Fruit fly (Drosophila melanogaster) whole organism, embryonic: ENCODE measurements around the gene CG18213.
A peak's percentile ranks its signal among the peaks of the same experiment; 100 is the strongest.

Experiments
- Ada2b ChIP-seq: fragments of 200-800 bp; sonication (Bioruptor generic); IDR thresholded peaks from 2 replicates; pipeline ENCODE4 v1.3.6; 2022; ENCODE audit warnings: missing biosample characterization, missing genetic modification characterization
- Asciz ChIP-seq: fragments of 200-800 bp; sonication (Bioruptor generic); optimal IDR thresholded peaks from 2 replicates; lab custom pipeline; 2017; ENCODE audit warnings: missing biosample characterization, mild to moderate bottlenecking, missing genetic modification characterization, missing genetic modification reagents
- CG12219 ChIP-seq: fragments of 200-800 bp; sonication (Bioruptor generic); optimal IDR thresholded peaks from 3 replicates; lab custom pipeline; 2018; ENCODE audit warnings: missing biosample characterization, mild to moderate bottlenecking, missing genetic modification characterization
- CG12659 ChIP-seq: fragments of 200-800 bp; sonication (Bioruptor generic); optimal IDR thresholded peaks from 3 replicates; lab custom pipeline; 2017; ENCODE audit warnings: mild to moderate bottlenecking, missing biosample characterization, missing genetic modification reagents, missing genetic modification characterization
- CG12942 ChIP-seq: fragments of 200-800 bp; sonication (Bioruptor generic); optimal IDR thresholded peaks from 3 replicates; lab custom pipeline; 2016; ENCODE audit warnings: missing biosample characterization, missing genetic modification characterization
- CG13424 ChIP-seq: fragments of 200-800 bp; sonication (Bioruptor generic); optimal IDR thresholded peaks from 2 replicates; lab custom pipeline; 2019; ENCODE audit warnings: missing biosample characterization, mild to moderate bottlenecking, missing genetic modification characterization, moderate library complexity
- CG14014 ChIP-seq: fragments of 200-800 bp; sonication (Bioruptor generic); IDR thresholded peaks from 2 replicates; pipeline ENCODE4 v1.3.6; 2022; ENCODE audit warnings: missing biosample characterization, missing genetic modification characterization
- CG18011 ChIP-seq: fragments of 200-800 bp; sonication (Bioruptor generic); optimal IDR thresholded peaks from 2 replicates; lab custom pipeline; 2017; ENCODE audit warnings: missing biosample characterization, missing genetic modification characterization, mild to moderate bottlenecking, moderate library complexity, missing genotype
- CG2120 ChIP-seq: fragments of 200-800 bp; sonication (Bioruptor generic); optimal IDR thresholded peaks from 3 replicates; lab custom pipeline; 2016; ENCODE audit warnings: missing biosample characterization, missing genetic modification characterization
- CG3407 ChIP-seq: fragments of 200-800 bp; sonication (Bioruptor generic); optimal IDR thresholded peaks from 2 replicates; lab custom pipeline; 2018; ENCODE audit warnings: missing biosample characterization, mild to moderate bottlenecking, missing genetic modification characterization
- CG34422 ChIP-seq: fragments of 200-800 bp; sonication (Bioruptor generic); IDR thresholded peaks from 3 replicates; pipeline ENCODE4 v1.3.6; 2022; ENCODE audit warnings: missing biosample characterization, missing genetic modification characterization
- CG3847 ChIP-seq: fragments of 200-800 bp; sonication (Bioruptor generic); IDR thresholded peaks from 2 replicates; pipeline ENCODE4 v1.3.6; 2022; ENCODE audit warnings: missing biosample characterization, missing genetic modification characterization
- CG4424 ChIP-seq: fragments of 200-800 bp; sonication (Bioruptor generic); optimal IDR thresholded peaks from 3 replicates; lab custom pipeline; 2016; ENCODE audit warnings: missing biosample characterization, missing genetic modification characterization
- CG4820 ChIP-seq: fragments of 200-800 bp; sonication (Bioruptor generic); optimal IDR thresholded peaks from 3 replicates; lab custom pipeline; 2016; ENCODE audit warnings: missing biosample characterization, missing genetic modification characterization
- CG6854 ChIP-seq: fragments of 200-800 bp; sonication (Bioruptor generic); optimal IDR thresholded peaks from 3 replicates; lab custom pipeline; 2017; ENCODE audit warnings: missing biosample characterization, mild to moderate bottlenecking, missing genetic modification characterization
- Deaf1 ChIP-seq: fragments of 200-800 bp; optimal IDR thresholded peaks from 3 replicates; lab custom pipeline; 2019; ENCODE audit warnings: missing biosample characterization, mild to moderate bottlenecking, missing genetic modification characterization, moderate library complexity
- Dek ChIP-seq: fragments of 200-800 bp; sonication (Bioruptor generic); optimal IDR thresholded peaks from 3 replicates; lab custom pipeline; 2019; ENCODE audit warnings: missing biosample characterization, mild to moderate bottlenecking, missing genetic modification characterization, moderate library complexity
- Dref ChIP-seq: fragments of 200-800 bp; sonication (Bioruptor generic); IDR thresholded peaks from 2 replicates; pipeline ENCODE4 v1.3.6; 2022; ENCODE audit warnings: missing biosample characterization, missing genetic modification characterization
- HmgZ ChIP-seq: fragments of 200-800 bp; sonication (Bioruptor generic); optimal IDR thresholded peaks from 2 replicates; lab custom pipeline; 2018; ENCODE audit warnings: missing biosample characterization, mild to moderate bottlenecking, missing genetic modification characterization
- Hr3 ChIP-seq: fragments of 200-800 bp; sonication (Bioruptor generic); optimal IDR thresholded peaks from 3 replicates; lab custom pipeline; 2016; ENCODE audit warnings: missing biosample characterization, missing genetic modification characterization
- Jarid2 ChIP-seq: fragments of 200-800 bp; sonication (Bioruptor generic); optimal IDR thresholded peaks from 3 replicates; lab custom pipeline; 2017; ENCODE audit warnings: mild to moderate bottlenecking, missing biosample characterization, missing genetic modification reagents, missing genetic modification characterization
- Kr ChIP-seq: fragments of 200-800 bp; sonication (Bioruptor generic); optimal IDR thresholded peaks from 2 replicates; lab custom pipeline; 2017; ENCODE audit warnings: missing biosample characterization, mild to moderate bottlenecking, missing genetic modification characterization
- NC2β ChIP-seq: fragments of 200-800 bp; sonication (Bioruptor generic); optimal IDR thresholded peaks from 2 replicates; lab custom pipeline; 2016; ENCODE audit warnings: missing biosample characterization, missing genetic modification characterization
- NFAT ChIP-seq: fragments of 200-800 bp; sonication (Bioruptor generic); IDR thresholded peaks from 2 replicates; pipeline ENCODE4 v1.3.6; 2022; ENCODE audit warnings: missing biosample characterization, missing genetic modification characterization
- Nf-YC ChIP-seq: fragments of 200-800 bp; optimal IDR thresholded peaks from 3 replicates; lab custom pipeline; 2019; ENCODE audit warnings: missing biosample characterization, mild to moderate bottlenecking, missing genetic modification characterization, moderate library complexity
- Poxn ChIP-seq: fragments of 200-800 bp; sonication (Bioruptor generic); IDR thresholded peaks from 2 replicates; pipeline ENCODE4 v1.3.6; 2022; ENCODE audit warnings: missing biosample characterization, missing genetic modification characterization
- Spps ChIP-seq: fragments of 200-800 bp; sonication (Bioruptor generic); optimal IDR thresholded peaks from 2 replicates; lab custom pipeline; 2018; ENCODE audit warnings: missing biosample characterization, mild to moderate bottlenecking, missing genetic modification characterization
- Xrp1 ChIP-seq: fragments of 200-800 bp; sonication (Bioruptor generic); IDR thresholded peaks from 2 replicates; pipeline ENCODE4 v1.3.6; 2022; ENCODE audit warnings: missing biosample characterization, missing genetic modification characterization
- amos ChIP-seq: fragments of 200-800 bp; sonication (Bioruptor generic); IDR thresholded peaks from 2 replicates; pipeline ENCODE4 v1.3.6; 2022; ENCODE audit warnings: missing biosample characterization, missing genetic modification characterization; ENCODE audit not compliant: partially characterized antibody
- bowl ChIP-seq: fragments of 200-800 bp; sonication (Bioruptor generic); IDR thresholded peaks from 2 replicates; pipeline ENCODE4 v1.3.6; 2022; ENCODE audit warnings: missing biosample characterization, missing genetic modification characterization
- dmrt99B ChIP-seq: fragments of 200-800 bp; sonication (Bioruptor generic); optimal IDR thresholded peaks from 2 replicates; lab custom pipeline; 2018; ENCODE audit warnings: missing biosample characterization, mild to moderate bottlenecking, missing genetic modification characterization, moderate library complexity
- emc ChIP-seq: fragments of 200-800 bp; sonication (Bioruptor generic); optimal IDR thresholded peaks from 2 replicates; lab custom pipeline; 2016; ENCODE audit warnings: missing biosample characterization, missing genetic modification characterization
- ftz-f1 ChIP-seq: fragments of 200-800 bp; sonication (Bioruptor generic); optimal IDR thresholded peaks from 2 replicates; lab custom pipeline; 2016; ENCODE audit warnings: missing biosample characterization, missing genetic modification characterization
- gce ChIP-seq: fragments of 200-800 bp; sonication (Bioruptor generic); IDR thresholded peaks from 3 replicates; pipeline ENCODE4 v1.3.6; 2022; ENCODE audit warnings: missing biosample characterization, missing genetic modification characterization
- her ChIP-seq: fragments of 200-800 bp; sonication (Bioruptor generic); optimal IDR thresholded peaks from 2 replicates; lab custom pipeline; 2016; ENCODE audit warnings: missing biosample characterization, missing genetic modification characterization
- lmd ChIP-seq: fragments of 200-800 bp; sonication (Bioruptor generic); IDR thresholded peaks from 2 replicates; pipeline ENCODE4 v1.3.6; 2022; ENCODE audit warnings: missing biosample characterization, missing genetic modification characterization
- mirr ChIP-seq: fragments of 200-800 bp; sonication (Bioruptor generic); optimal IDR thresholded peaks from 3 replicates; lab custom pipeline; 2018; ENCODE audit warnings: missing biosample characterization, mild to moderate bottlenecking, missing genetic modification characterization
- nerfin-1 ChIP-seq: fragments of 200-800 bp; sonication (Bioruptor generic); optimal IDR thresholded peaks from 3 replicates; lab custom pipeline; 2019; ENCODE audit warnings: missing biosample characterization, mild to moderate bottlenecking, missing genetic modification characterization, moderate library complexity
- otp ChIP-seq: fragments of 200-800 bp; sonication (Bioruptor generic); IDR thresholded peaks from 3 replicates; pipeline ENCODE4, ENCODE4 v1.3.6; 2022; ENCODE audit warnings: missing biosample characterization, missing genetic modification characterization
- p53 ChIP-seq: fragments of 200-800 bp; sonication (Bioruptor generic); optimal IDR thresholded peaks from 2 replicates; lab custom pipeline; 2016; ENCODE audit warnings: missing biosample characterization, missing genetic modification characterization
- pfk ChIP-seq: fragments of 200-800 bp; sonication (Bioruptor generic); optimal IDR thresholded peaks from 2 replicates; lab custom pipeline; 2018; ENCODE audit warnings: missing biosample characterization, mild to moderate bottlenecking, missing genetic modification characterization, moderate library complexity
- pho ChIP-seq: fragments of 200-800 bp; sonication (Bioruptor generic); optimal IDR thresholded peaks from 2 replicates; lab custom pipeline; 2016; ENCODE audit warnings: missing biosample characterization, missing genetic modification characterization
- pita ChIP-seq: fragments of 200-800 bp; sonication (Bioruptor generic); optimal IDR thresholded peaks from 2 replicates; lab custom pipeline; 2017; ENCODE audit warnings: missing biosample characterization, mild to moderate bottlenecking, missing genetic modification characterization
- rib ChIP-seq: fragments of 200-800 bp; sonication (Bioruptor generic); IDR thresholded peaks from 2 replicates; pipeline ENCODE4 v1.3.6; 2022; ENCODE audit warnings: missing biosample characterization, missing genetic modification characterization
- row ChIP-seq: fragments of 200-800 bp; sonication (Bioruptor generic); IDR thresholded peaks from 3 replicates; pipeline ENCODE4 v1.3.6; 2022; ENCODE audit warnings: missing biosample characterization, missing genetic modification characterization
- sc ChIP-seq, 3 experiments: fragments of >200 bp in 2 of 3; fragments of 200-800 bp in 1 of 3; sonication (Bioruptor generic) in 1 of 3; optimal IDR thresholded peaks; 2 replicates in 2 of 3; 3 replicates in 1 of 3; lab custom pipeline; 2017; ENCODE audit warnings: mild to moderate bottlenecking in 1 of 3, missing biosample characterization in 1 of 3, missing genetic modification characterization in 1 of 3, missing genetic modification reagents in 1 of 3
- tio ChIP-seq: fragments of 200-800 bp; sonication (Bioruptor generic); optimal IDR thresholded peaks from 2 replicates; lab custom pipeline; 2017; ENCODE audit warnings: missing biosample characterization, missing genetic modification characterization, inconsistent platforms
- vnd ChIP-seq: fragments of 200-800 bp; sonication (Bioruptor generic); IDR thresholded peaks from 3 replicates; pipeline ENCODE4 v1.3.6; 2022; ENCODE audit warnings: missing biosample characterization, missing genetic modification characterization; ENCODE audit not compliant: partially characterized antibody
- vvl ChIP-seq: fragments of 200-800 bp; sonication (Bioruptor generic); IDR thresholded peaks from 2 replicates; pipeline ENCODE4 v1.3.6; 2022; ENCODE audit warnings: missing biosample characterization, missing genetic modification characterization
- wdn ChIP-seq: fragments of 200-800 bp; sonication (Bioruptor generic); IDR thresholded peaks from 2 replicates; pipeline ENCODE4 v1.3.6; 2022; ENCODE audit warnings: missing biosample characterization, missing genetic modification characterization

The CG18213 gene

dm6 chr3R:16987220-16987923 lies 52.6 kb downstream of the CG18213 start, which contains the start of gene CG18622 (continued):
- TF ChIP-seq Kr (GFP tag; lab: Kevin White, UChicago) (no peak), dmrt99B (no peak), CG34422 (GFP tag; lab: Robert Waterston, UW) (peak; percentile 34; the same call in 1 of the 3 replicates), otp (GFP tag; lab: Robert Waterston, UW) (no peak), CG3847 (GFP tag; lab: Robert Waterston, UW) (no peak), emc (GFP tag; lab: Kevin White, UChicago) (no peak), Jarid2 (peak; percentile 87), wdn (GFP tag; lab: Robert Waterston, UW) (no peak), CG13424 (tag; lab: Kevin White, UChicago) (no peak), Xrp1 (GFP tag; lab: Robert Waterston, UW) (no peak), her (GFP tag; lab: Kevin White, UChicago) (no peak), Deaf1 (tag; lab: Kevin White, UChicago) (peak; percentile 88), mirr (GFP tag; lab: Kevin White, UChicago) (peak; percentile 75), Nf-YC (tag; lab: Kevin White, UChicago) (no peak), Dref (GFP tag; lab: Robert Waterston, UW) (no peak), vnd (GFP tag; lab: Robert Waterston, UW) (peak; percentile 44; the same call in 1 of the 3 replicates), ftz-f1 (peak; percentile 86), nerfin-1 (no peak), CG12942 (GFP tag; lab: Kevin White, UChicago) (no peak), NC2β (GFP tag; lab: Kevin White, UChicago) (no peak), CG18011 (no peak), Hr3 (GFP tag; lab: Kevin White, UChicago) (no peak), Ada2b (0 out of 2 replicates have a peak, but pooled peaks have one; percentile 3), sc (optimal IDR thresholded peaks at IDR 0.05; lab: Kevin White, UChicago) (no peak), sc (GFP tag; optimal IDR thresholded peaks at IDR 0.05; lab: Kevin White, UChicago) (peak; percentile 23), Asciz (GFP tag; lab: Kevin White, UChicago) (peak; percentile 19), tio (GFP tag; lab: Kevin White, UChicago) (no peak), CG12659 (GFP tag; lab: Kevin White, UChicago) (peak; percentile 24), Spps (tag; lab: Kevin White, UChicago) (no peak), CG4820 (no peak), p53 (GFP tag; lab: Kevin White, UChicago) (no peak), CG12219 (no peak), vvl (no peak), pfk (peak; percentile 12), Dek (tag; lab: Kevin White, UChicago) (no peak), HmgZ (tag; lab: Kevin White, UChicago) (peak; percentile 30), Poxn (GFP tag; lab: Robert Waterston, UW) (no peak), bowl (GFP tag; lab: Robert Waterston, UW) (no peak), row (GFP tag; lab: Robert Waterston, UW) (no peak; the same call in 2 of the 3 replicates), pita (GFP tag; lab: Kevin White, UChicago) (no peak), lmd (GFP tag; lab: Robert Waterston, UW) (peak; percentile 32; the same call in 1 of the 2 replicates), rib (peak; percentile 64; the same call in 1 of the 2 replicates), NFAT (no peak), CG6854 (GFP tag; lab: Kevin White, UChicago) (no peak), CG4424 (GFP tag; lab: Kevin White, UChicago) (no peak), CG14014 (no peak; the same call in 1 of the 2 replicates), gce (GFP tag; lab: Robert Waterston, UW) (no peak), CG3407 (GFP tag; lab: Kevin White, UChicago) (peak; percentile 4), amos (GFP tag; lab: Robert Waterston, UW) (peak; percentile 51; the same call in 1 of the 2 replicates), CG2120 (GFP tag; lab: Kevin White, UChicago) (no peak), pho (GFP tag; lab: Kevin White, UChicago) (no peak)
